Fruit fly (Drosophila melanogaster) whole organism: ENCODE data around the gene CG11470.

Source experiments
- CG8478 ChIP-seq: fragments of >200 bp; optimal IDR thresholded peaks from 2 replicates; lab custom pipeline; 2018; ENCODE audit warnings: inconsistent platforms
- Dll ChIP-seq: fragments of >200 bp; optimal IDR thresholded peaks from 2 replicates; lab custom pipeline; 2017
- EcR ChIP-seq, 2 experiments: fragments of >200 bp; optimal IDR thresholded peaks; 2 replicates each; lab custom pipeline; 2017; ENCODE audit warnings: missing biosample characterization in 2 of 2, missing genetic modification characterization in 2 of 2, missing genetic modification reagents in 2 of 2
- pan ChIP-seq: fragments of >200 bp; optimal IDR thresholded peaks from 2 replicates; lab custom pipeline; 2017
- psq ChIP-seq: fragments of >200 bp; optimal IDR thresholded peaks from 2 replicates; lab custom pipeline; 2017
- usp ChIP-seq: fragments of >200 bp; optimal IDR thresholded peaks from 2 replicates; lab custom pipeline; 2017; ENCODE audit warnings: missing biosample characterization, missing genetic modification characterization, mixed read lengths

Gene CG11470

DNA sequence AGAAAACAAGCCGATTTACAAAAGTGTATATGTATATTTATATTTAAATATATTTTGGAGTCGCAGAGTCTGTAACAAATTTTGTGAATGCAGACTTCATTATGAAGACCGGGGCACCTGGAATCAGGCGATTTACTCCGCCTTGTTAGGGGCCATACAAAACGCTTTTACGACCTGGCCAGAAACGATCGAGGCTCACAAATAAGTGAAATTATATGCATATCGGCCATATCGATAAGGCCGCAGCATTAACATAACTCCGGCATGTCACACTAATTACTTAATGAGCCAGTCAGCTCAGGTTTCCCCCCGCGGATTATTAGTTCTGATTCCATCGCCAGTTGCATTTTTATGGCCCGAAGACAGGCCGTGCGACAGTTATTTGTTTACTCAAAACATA, 27.0 kb downstream of the CG11470 start:
- TF ChIP-seq EcR (GFP tag; optimal IDR thresholded peaks at IDR 0.05; lab: Kevin White, UChicago) = no peak
- no peak for TF ChIP-seq usp
- TF ChIP-seq Dll (lab: Kevin White, UChicago) = no peak
- no peak for TF ChIP-seq CG8478 (lab: Kevin White, UChicago)
- no peak for TF ChIP-seq pan
- no peak for TF ChIP-seq psq

dm6 chr3R:29560418-29560817, 29.1 kb downstream of the CG11470 start:
- TF ChIP-seq pan (no peak), CG8478 (lab: Kevin White, UChicago) (no peak), usp (no peak), Dll (lab: Kevin White, UChicago) (no peak), EcR (GFP tag; optimal IDR thresholded peaks at IDR 0.05; lab: Kevin White, UChicago) (no peak), psq (no peak)

DNA sequence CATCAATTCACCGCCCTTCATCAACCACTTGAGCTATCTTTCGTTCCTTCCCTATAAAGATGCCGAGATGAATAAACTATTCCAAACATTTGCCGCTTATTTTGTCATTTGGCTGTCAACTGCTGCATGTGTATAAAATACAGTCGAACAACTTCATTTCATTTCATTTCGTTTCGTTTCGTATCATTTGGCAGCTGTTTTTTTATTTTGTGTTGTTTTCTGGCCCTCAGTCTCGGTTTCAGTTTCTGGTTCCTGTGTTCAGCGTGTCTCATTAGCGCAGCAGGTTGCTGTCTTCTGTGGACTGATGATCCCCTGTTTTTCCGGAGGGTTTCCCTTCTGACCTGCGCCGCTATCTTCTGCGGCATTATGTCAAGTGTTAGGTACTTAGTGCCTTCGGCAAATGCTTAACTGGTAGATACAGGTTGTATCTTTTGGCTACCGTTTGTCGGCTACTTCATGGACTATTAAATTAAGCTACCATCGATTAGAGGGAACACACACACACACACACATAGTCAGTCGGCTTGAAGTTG, 30.1 kb downstream of the CG11470 start:
- TF ChIP-seq psq = no peak
- no peak for TF ChIP-seq Dll (lab: Kevin White, UChicago)
- no peak for TF ChIP-seq EcR (GFP tag; optimal IDR thresholded peaks at IDR 0.05; lab: Kevin White, UChicago)

- no peak for TF ChIP-seq CG8478 (lab: Kevin White, UChicago)
Observed at dm6 chr3R:29557555-29557954, 32.0 kb downstream of the CG11470 start.

DNA sequence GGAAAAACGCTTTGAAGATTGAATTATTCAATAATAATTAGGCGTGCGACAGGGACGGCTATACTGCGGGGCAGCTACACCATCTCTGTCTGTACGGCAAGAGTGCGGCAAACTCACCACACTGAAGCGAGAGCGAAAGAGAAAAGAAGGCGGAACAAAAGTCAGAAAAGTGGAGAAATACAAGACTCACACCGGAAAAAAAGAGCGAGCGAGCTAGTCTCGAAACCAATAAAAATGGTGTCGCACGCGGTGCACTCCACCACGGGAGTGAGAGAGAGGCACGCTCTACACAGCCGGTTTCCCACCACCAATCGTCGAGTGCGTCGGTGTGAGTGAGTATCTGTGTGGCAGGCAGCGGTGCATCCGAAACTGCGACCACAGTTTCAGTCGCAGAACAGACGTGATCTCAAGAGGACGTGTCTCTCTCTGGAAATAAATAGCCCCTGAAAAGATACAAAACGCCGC, 33.5 kb downstream of the CG11470 start, which contains the start of gene Dr:
Gene Dr, plus strand, starts transcription at position 384 of the 465 bp plus-strand sequence.
- TF ChIP-seq psq (no peak), CG8478 (lab: Kevin White, UChicago) (peak; percentile 98), Dll (lab: Kevin White, UChicago) (peak; percentile 54), EcR (GFP tag; optimal IDR thresholded peaks at IDR 0.05; lab: Kevin White, UChicago) (no peak)

DNA sequence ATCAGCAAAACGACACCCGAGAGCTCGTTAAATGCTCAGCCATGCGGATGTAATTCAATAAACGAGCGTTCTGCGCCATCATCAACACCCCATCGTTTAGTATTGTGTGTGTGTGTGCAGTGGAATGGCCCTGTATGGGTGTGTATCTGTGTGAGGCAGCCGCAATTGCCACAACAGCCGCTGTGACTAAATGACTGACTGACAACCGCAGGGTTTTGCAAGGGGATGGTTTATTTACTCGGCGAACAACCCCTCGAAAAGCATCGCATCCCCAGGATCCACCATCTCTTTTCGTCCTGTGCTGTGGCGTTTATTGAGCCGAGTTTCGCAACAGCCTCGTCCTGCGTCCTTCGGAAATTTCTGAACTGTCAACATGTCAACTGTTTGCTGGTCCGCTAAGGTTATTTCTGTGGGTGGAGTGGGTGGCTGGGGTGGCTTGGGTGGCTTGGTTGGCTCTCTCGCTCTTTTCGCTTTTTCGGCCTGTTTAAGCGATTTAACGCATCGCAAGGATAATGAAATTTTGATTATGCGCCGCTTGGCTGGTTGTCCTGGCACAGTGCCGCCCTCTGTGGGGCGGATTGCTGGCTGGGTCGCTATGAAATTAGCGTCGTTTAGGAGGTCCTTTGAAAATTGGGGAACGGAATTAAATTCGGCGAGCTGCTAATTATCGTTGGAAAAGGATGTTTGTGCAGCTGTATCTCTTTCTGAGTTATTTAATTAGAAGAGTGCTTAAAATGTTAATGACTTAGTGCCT, 36.6 kb downstream of the CG11470 start:
- TF ChIP-seq pan (no peak), psq (no peak), CG8478 (lab: Kevin White, UChicago) (no peak), EcR (GFP tag; optimal IDR thresholded peaks at IDR 0.05; lab: Kevin White, UChicago) (no peak), Dll (lab: Kevin White, UChicago) (no peak)

dm6 chr3R:29550735-29551134, 38.8 kb downstream of the CG11470 start:
- TF ChIP-seq psq = no peak
- TF ChIP-seq Dll (lab: Kevin White, UChicago) = no peak

dm6 chr3R:29549945-29550344, 39.6 kb downstream of the CG11470 start:
- TF ChIP-seq Dll (lab: Kevin White, UChicago) (no peak), psq (no peak), usp (no peak), CG8478 (lab: Kevin White, UChicago) (no peak), pan (no peak), EcR (GFP tag; optimal IDR thresholded peaks at IDR 0.05; lab: Kevin White, UChicago) (no peak)

dm6 chr3R:29549157-29549556, 40.4 kb downstream of the CG11470 start:
- no peak for TF ChIP-seq Dll (lab: Kevin White, UChicago)
- no peak for TF ChIP-seq CG8478 (lab: Kevin White, UChicago)
- no peak for TF ChIP-seq psq

DNA sequence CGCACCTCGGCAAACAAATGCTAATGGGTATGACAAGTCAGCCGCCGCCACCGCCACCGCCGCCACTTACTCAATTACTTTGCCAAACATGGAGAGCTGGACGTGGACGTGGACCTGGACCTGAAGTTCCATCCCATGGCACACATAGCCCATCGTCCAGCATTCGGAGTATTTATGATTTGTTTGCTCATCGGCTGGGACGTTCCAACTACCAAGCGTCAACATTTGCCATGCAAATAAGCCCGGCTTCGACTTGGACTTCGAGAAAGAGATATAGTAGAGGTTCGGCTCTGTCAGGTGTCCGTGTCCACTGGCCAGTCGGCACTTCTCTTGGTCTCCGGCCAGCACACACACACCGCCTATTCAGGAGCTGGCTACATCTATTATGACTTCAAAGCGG, 40.8 kb downstream of the CG11470 start:
- TF ChIP-seq pan (no peak), CG8478 (lab: Kevin White, UChicago) (no peak), psq (no peak), EcR (GFP tag; optimal IDR thresholded peaks at IDR 0.05; lab: Kevin White, UChicago) (no peak), Dll (lab: Kevin White, UChicago) (no peak), usp (no peak)

DNA sequence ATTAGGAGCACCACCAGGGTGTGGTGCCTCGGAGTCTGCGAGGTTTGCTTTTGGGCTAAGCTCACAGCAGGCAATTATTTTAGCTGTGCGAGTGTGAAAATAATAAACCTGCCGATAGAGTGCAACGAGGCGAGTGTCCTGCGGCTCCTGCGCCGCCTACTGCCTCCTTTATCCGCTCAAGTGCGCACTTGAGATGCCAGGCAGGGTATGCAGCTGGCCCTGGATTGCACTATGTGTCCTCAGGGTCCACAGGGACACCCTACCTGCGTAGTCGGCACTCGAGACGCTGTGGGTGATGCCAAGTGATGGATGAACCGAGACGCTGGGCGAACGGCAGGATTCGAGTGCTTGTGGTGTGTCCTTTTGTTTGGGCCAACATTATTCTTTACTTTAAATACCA, 41.6 kb downstream of the CG11470 start:
- TF ChIP-seq pan (no peak), Dll (lab: Kevin White, UChicago) (no peak), usp (no peak), EcR (GFP tag; optimal IDR thresholded peaks at IDR 0.05; lab: Kevin White, UChicago) (no peak), CG8478 (lab: Kevin White, UChicago) (no peak), psq (no peak)

DNA sequence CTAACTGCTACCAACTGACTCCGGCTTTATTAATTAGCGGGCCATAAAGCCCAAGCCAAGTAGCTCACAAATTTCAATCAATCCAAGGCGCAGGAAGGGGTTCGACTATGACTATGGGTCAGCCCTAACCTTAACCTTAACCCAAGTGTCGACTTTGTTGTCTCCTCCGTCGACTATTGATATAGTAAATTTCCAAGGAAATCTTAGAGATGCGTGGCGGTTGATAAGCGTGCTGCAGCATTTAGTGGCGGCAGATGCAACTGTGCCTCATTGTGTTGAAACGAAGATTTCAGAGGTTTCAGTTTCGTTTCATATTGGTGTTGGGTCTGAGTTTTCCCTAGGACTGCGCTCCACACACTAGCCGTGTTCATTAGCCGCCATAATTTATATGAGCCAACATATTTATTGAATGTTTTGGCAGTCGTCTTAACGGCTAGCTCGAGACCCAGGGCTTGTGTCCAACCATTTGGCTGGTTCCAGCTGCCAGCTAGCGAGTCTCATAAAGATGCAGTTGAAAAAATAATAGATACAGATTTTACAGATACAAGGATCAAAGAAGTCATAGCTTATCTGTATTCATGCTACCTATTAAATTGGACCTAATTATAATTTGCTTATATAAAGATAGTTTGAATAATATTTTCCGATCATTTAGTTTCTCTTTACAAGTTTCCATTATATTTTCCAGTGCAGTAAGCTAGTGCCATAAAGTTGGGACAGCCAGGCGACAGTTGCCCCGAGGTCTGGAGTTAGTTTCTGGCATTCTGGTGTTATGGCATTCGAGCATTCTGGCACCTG, 42.2 kb downstream of the CG11470 start:
- TF ChIP-seq CG8478 (lab: Kevin White, UChicago) (no peak), pan (no peak), EcR (GFP tag; optimal IDR thresholded peaks at IDR 0.05; lab: Kevin White, UChicago) (no peak), psq (no peak), usp (no peak), Dll (lab: Kevin White, UChicago) (no peak)

DNA sequence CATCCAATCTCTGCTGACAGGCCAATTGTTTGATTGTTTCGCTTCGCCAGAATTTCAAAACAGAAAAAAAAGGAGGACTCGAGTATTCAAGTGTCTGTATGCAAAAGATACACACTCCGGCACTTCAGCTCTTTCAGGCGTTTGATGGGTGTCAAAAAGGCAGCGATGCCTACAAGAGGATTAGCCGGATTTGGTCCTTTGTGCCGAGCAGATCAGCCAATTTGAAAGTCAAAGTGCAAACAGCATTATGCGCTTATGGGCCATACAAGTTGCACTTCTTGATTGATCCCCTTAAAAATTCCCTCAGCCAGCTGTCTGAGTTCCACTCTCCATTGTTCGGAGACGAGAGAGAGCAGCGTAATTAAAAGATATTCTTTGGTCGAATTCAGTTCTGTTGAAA, 43.1 kb downstream of the CG11470 start:
- no peak for TF ChIP-seq Dll (lab: Kevin White, UChicago)
- no peak for TF ChIP-seq psq
- no peak for TF ChIP-seq CG8478 (lab: Kevin White, UChicago)
